Fruit fly (Drosophila melanogaster): ENCODE measurements around the gene Myc.

Gene Myc

dm6 chrX:3431641-3432040, 58.7 kb downstream of the Myc start (continued):
- no peak for TF ChIP-seq Doc3 (GFP tag; IDR thresholded peaks at IDR 0.05; ENCODE audit: partially characterized antibody)
- TF ChIP-seq dmrt11E (tag; optimal IDR thresholded peaks at IDR 0.05), result peak; percentile 36
- peak; percentile 15 for TF ChIP-seq CG16815 (GFP tag; optimal IDR thresholded peaks at IDR 0.05)
- no peak; the same call in 1 of the 2 replicates for TF ChIP-seq GATAe (GFP tag; conservative IDR thresholded peaks at IDR 0.05)
- no peak for TF ChIP-seq CG17186 (GFP tag; optimal IDR thresholded peaks at IDR 0.05)
- TF ChIP-seq tgo (GFP tag; IDR thresholded peaks at IDR 0.05), result peak; percentile 84
- TF ChIP-seq chinmo (GFP tag; IDR thresholded peaks at IDR 0.05; ENCODE audit: partially characterized antibody), result peak; percentile 76; the same call in 1 of the 4 replicates
- TF ChIP-seq crol (GFP tag; IDR thresholded peaks at IDR 0.05), result peak; percentile 28; the same call in 1 of the 2 replicates
- TF ChIP-seq CG10462 (GFP tag; optimal IDR thresholded peaks at IDR 0.05), result peak; percentile 26
- TF ChIP-seq sd (tag; optimal IDR thresholded peaks at IDR 0.05), result peak; percentile 55
- TF ChIP-seq org-1 (GFP tag; optimal IDR thresholded peaks at IDR 0.05), result peak; percentile 52
- peak; percentile 88 for TF ChIP-seq slbo (GFP tag; IDR thresholded peaks at IDR 0.05)
- TF ChIP-seq E2f1 (GFP tag; IDR thresholded peaks at IDR 0.05), result peak; percentile 82
- TF ChIP-seq CG6654 (GFP tag; optimal IDR thresholded peaks at IDR 0.05), result no peak
- TF ChIP-seq CG5953 (GFP tag; IDR thresholded peaks at IDR 0.05), result peak; percentile 46; the same call in 1 of the 2 replicates
- TF ChIP-seq pzg (GFP tag; optimal IDR thresholded peaks at IDR 0.05), result no peak
- peak; percentile 68 for TF ChIP-seq CG7556 (GFP tag; optimal IDR thresholded peaks at IDR 0.05)
- peak; percentile 10 to 43 for TF ChIP-seq chif (GFP tag; optimal IDR thresholded peaks at IDR 0.05)
- peak in 1 of 2 experiments; percentile 60 for TF ChIP-seq Eip74EF (GFP tag; optimal IDR thresholded peaks at IDR 0.05)
- TF ChIP-seq Poxn (GFP tag; IDR thresholded peaks at IDR 0.05), result 0 out of 2 replicates have a peak, but pooled peaks have one; percentile 19
- TF ChIP-seq trem (tag; optimal IDR thresholded peaks at IDR 0.05), result peak; percentile 3
- peak; percentile 83 for TF ChIP-seq CG15269 (tag; optimal IDR thresholded peaks at IDR 0.05)
- TF ChIP-seq wdn (GFP tag; IDR thresholded peaks at IDR 0.05), result peak; percentile 69; the same call in 1 of the 2 replicates
- peak; percentile 78 for TF ChIP-seq CG7839 (tag; optimal IDR thresholded peaks at IDR 0.05)
- peak; percentile 31 for TF ChIP-seq Six4 (GFP tag; optimal IDR thresholded peaks at IDR 0.05)
- TF ChIP-seq CG6254 (GFP tag; optimal IDR thresholded peaks at IDR 0.05), result no peak
- peak; percentile 57 for TF ChIP-seq D19A (tag; optimal IDR thresholded peaks at IDR 0.05)
- peak; percentile 32 for TF ChIP-seq bab2 (GFP tag; optimal IDR thresholded peaks at IDR 0.05)
- peak; percentile 35 for TF ChIP-seq CG15601 (tag; optimal IDR thresholded peaks at IDR 0.05)
- TF ChIP-seq CHES-1-like (GFP tag; optimal IDR thresholded peaks at IDR 0.05), result peak; percentile 24
- no peak for TF ChIP-seq en (GFP tag; optimal IDR thresholded peaks at IDR 0.05)
- TF ChIP-seq pho (GFP tag; optimal IDR thresholded peaks at IDR 0.05), result peak; percentile 39
- no peak for TF ChIP-seq CG8281 (tag; optimal IDR thresholded peaks at IDR 0.05)
- peak; percentile 19 for TF ChIP-seq run (tag; optimal IDR thresholded peaks at IDR 0.05)
- TF ChIP-seq CG9876 (GFP tag; optimal IDR thresholded peaks at IDR 0.05), result no peak
- peak; percentile 69 for TF ChIP-seq Oaz (GFP tag; IDR thresholded peaks at IDR 0.05)
- no peak for TF ChIP-seq Camta (GFP tag; optimal IDR thresholded peaks at IDR 0.05)
- TF ChIP-seq HLHmδ (GFP tag; optimal IDR thresholded peaks at IDR 0.05), result no peak
- TF ChIP-seq CG17361 (GFP tag; IDR thresholded peaks at IDR 0.05), result peak; percentile 84
- peak; percentile 83 for TF ChIP-seq CG32767 (GFP tag; IDR thresholded peaks at IDR 0.05)
- peak; percentile 60 for TF ChIP-seq lab (GFP tag; optimal IDR thresholded peaks at IDR 0.05)
- peak; percentile 72 for TF ChIP-seq wor (GFP tag; IDR thresholded peaks at IDR 0.05)
- peak; percentile 35 for TF ChIP-seq CG10209 (GFP tag; optimal IDR thresholded peaks at IDR 0.05)
- TF ChIP-seq CG15696 (tag; optimal IDR thresholded peaks at IDR 0.05), result no peak
- TF ChIP-seq Hmr (GFP tag; optimal IDR thresholded peaks at IDR 0.05), result peak; percentile 58
- TF ChIP-seq Hr78 (GFP tag; optimal IDR thresholded peaks at IDR 0.05), result peak in 1 of 2 experiments; percentile 45
- TF ChIP-seq CG17612 (GFP tag; IDR thresholded peaks at IDR 0.05), result peak; percentile 62
- peak; percentile 63 for TF ChIP-seq croc (GFP tag; conservative IDR thresholded peaks at IDR 0.05)
- no peak for TF ChIP-seq Fer2 (tag; optimal IDR thresholded peaks at IDR 0.05)
- no peak for TF ChIP-seq CG7745 (tag; optimal IDR thresholded peaks at IDR 0.05)
